Worm (Caenorhabditis elegans) whole organism, L4/young adult: Measurements from ENCODE around the gene fbxl-3.

Experiments
- W03F9.2 ChIP-seq: fragments of 150-350 bp; optimal IDR thresholded peaks from 2 replicates; lab custom pipeline; 2014; ENCODE audit warnings: missing biosample characterization, missing genetic modification characterization
- dao-5 ChIP-seq: sonication (generic microtip); optimal IDR thresholded peaks from 2 replicates; lab custom pipeline; 2016; ENCODE audit warnings: missing genotype, missing genetic modification characterization, moderate library complexity, missing compliant biosample characterization
- him-1 ChIP-seq: sonication (generic microtip); optimal IDR thresholded peaks from 2 replicates; lab custom pipeline; 2016; ENCODE audit warnings: missing genotype, missing genetic modification reagents, missing genetic modification characterization, missing compliant biosample characterization

- TF ChIP-seq dao-5 (tag; lab: Kevin White, UChicago) (no peak), W03F9.2 (tag; lab: Kevin White, UChicago) (no peak), him-1 (no peak)
Observed at ce11 chrII:5417905-5418304, 19.2 kb upstream of the fbxl-3 start.
